Fruit fly (Drosophila melanogaster) whole organism, embryonic: Measurements from ENCODE around the gene EMC3.

Experiments used
- Atf3 ChIP-seq: fragments of 200-800 bp; sonication (Bioruptor generic); optimal IDR thresholded peaks from 3 replicates; lab custom pipeline; 2016; ENCODE audit warnings: missing biosample characterization, missing genetic modification characterization
- B-H2 ChIP-seq: fragments of 200-800 bp; sonication (Bioruptor generic); optimal IDR thresholded peaks from 2 replicates; lab custom pipeline; 2018; ENCODE audit warnings: missing biosample characterization, mild to moderate bottlenecking, missing genetic modification characterization
- CG12942 ChIP-seq: fragments of 200-800 bp; sonication (Bioruptor generic); optimal IDR thresholded peaks from 3 replicates; lab custom pipeline; 2016; ENCODE audit warnings: missing biosample characterization, missing genetic modification characterization
- CG15011 ChIP-seq: fragments of 200-800 bp; sonication (Bioruptor generic); optimal IDR thresholded peaks from 3 replicates; lab custom pipeline; 2018; ENCODE audit warnings: missing biosample characterization, mild to moderate bottlenecking, missing genetic modification characterization
- CG15269 ChIP-seq: fragments of 200-800 bp; sonication (Bioruptor generic); optimal IDR thresholded peaks from 2 replicates; lab custom pipeline; 2018; ENCODE audit warnings: missing biosample characterization, mild to moderate bottlenecking, missing genetic modification characterization, moderate library complexity
- CG1603 ChIP-seq: fragments of 200-800 bp; sonication (Bioruptor generic); optimal IDR thresholded peaks from 2 replicates; lab custom pipeline; 2019; ENCODE audit warnings: missing biosample characterization, mild to moderate bottlenecking, missing genetic modification characterization, moderate library complexity
- CG17385 ChIP-seq: fragments of 200-800 bp; sonication (Bioruptor generic); optimal IDR thresholded peaks from 3 replicates; lab custom pipeline; 2018; ENCODE audit warnings: missing biosample characterization, mild to moderate bottlenecking, missing genetic modification characterization
- CG2678 ChIP-seq: fragments of 200-800 bp; sonication (Bioruptor generic); optimal IDR thresholded peaks from 3 replicates; lab custom pipeline; 2019; ENCODE audit warnings: missing biosample characterization, mild to moderate bottlenecking, missing genetic modification characterization, moderate library complexity
- CG2889 ChIP-seq: fragments of 200-800 bp; sonication (Bioruptor generic); IDR thresholded peaks from 3 replicates; pipeline ENCODE4 v1.3.6; 2022; ENCODE audit warnings: missing biosample characterization, missing genetic modification characterization
- CG5180 ChIP-seq: fragments of 200-800 bp; sonication (Bioruptor generic); optimal IDR thresholded peaks from 3 replicates; lab custom pipeline; 2017; ENCODE audit warnings: missing biosample characterization, missing genetic modification characterization, mild to moderate bottlenecking, moderate library complexity, missing genetic modification reagents
- CG6765 ChIP-seq: fragments of 200-800 bp; sonication (Bioruptor generic); optimal IDR thresholded peaks from 3 replicates; lab custom pipeline; 2017; ENCODE audit warnings: missing biosample characterization, mild to moderate bottlenecking, missing genetic modification characterization
- CG7357 ChIP-seq: fragments of 200-800 bp; sonication (Bioruptor generic); IDR thresholded peaks from 3 replicates; pipeline ENCODE4 v1.3.6; 2022; ENCODE audit warnings: missing biosample characterization, missing genetic modification characterization
- CG7987 ChIP-seq: fragments of 200-800 bp; sonication (Bioruptor generic); optimal IDR thresholded peaks from 2 replicates; lab custom pipeline; 2018; ENCODE audit warnings: missing biosample characterization, mild to moderate bottlenecking, missing genetic modification characterization, moderate library complexity
- CkIIα-i1 ChIP-seq: fragments of 200-800 bp; sonication (Bioruptor generic); IDR thresholded peaks from 2 replicates; pipeline ENCODE4 v1.3.6; 2022; ENCODE audit warnings: missing biosample characterization, missing genetic modification characterization
- Fer3 ChIP-seq: fragments of 200-800 bp; sonication (Bioruptor generic); optimal IDR thresholded peaks from 2 replicates; lab custom pipeline; 2018; ENCODE audit warnings: missing biosample characterization, mild to moderate bottlenecking, missing genetic modification characterization, moderate library complexity
- Gsc ChIP-seq: fragments of 200-800 bp; sonication (Bioruptor generic); IDR thresholded peaks from 2 replicates; pipeline ENCODE4 v1.3.6; 2022; ENCODE audit warnings: missing biosample characterization, missing genetic modification characterization
- Gug ChIP-seq: fragments of 200-800 bp; sonication (Bioruptor generic); IDR thresholded peaks from 4 replicates; pipeline ENCODE4 v1.3.6; 2022; ENCODE audit warnings: missing biosample characterization, missing genetic modification characterization
- Hsf ChIP-seq: fragments of 200-800 bp; sonication (Bioruptor generic); optimal IDR thresholded peaks from 3 replicates; lab custom pipeline; 2016; ENCODE audit warnings: missing biosample characterization, missing genetic modification characterization
- Lhr ChIP-seq: fragments of 200-800 bp; sonication (Bioruptor generic); optimal IDR thresholded peaks from 3 replicates; lab custom pipeline; 2017; ENCODE audit warnings: mild to moderate bottlenecking, missing biosample characterization, missing genetic modification reagents, missing genetic modification characterization
- Lim3 ChIP-seq: fragments of 200-800 bp; sonication (Bioruptor generic); IDR thresholded peaks from 2 replicates; pipeline ENCODE4 v1.3.6; 2022; ENCODE audit warnings: missing biosample characterization, missing genetic modification characterization
- Med ChIP-seq: fragments of 200-800 bp; sonication (Bioruptor generic); peaks from one replicate; lab custom pipeline; 2016; ENCODE audit warnings: missing biosample characterization, missing genetic modification characterization, mild to moderate bottlenecking, inconsistent platforms, moderate library complexity
- NfI ChIP-seq: fragments of 200-800 bp; sonication (Bioruptor generic); optimal IDR thresholded peaks from 3 replicates; lab custom pipeline; 2018; ENCODE audit warnings: missing biosample characterization, mild to moderate bottlenecking, missing genetic modification characterization, moderate library complexity
- Oaz ChIP-seq: fragments of 200-800 bp; sonication (Bioruptor generic); IDR thresholded peaks from 2 replicates; pipeline ENCODE4 v1.3.6; 2022; ENCODE audit warnings: missing biosample characterization, missing genetic modification characterization
- Optix ChIP-seq: fragments of 200-800 bp; sonication (Bioruptor generic); IDR thresholded peaks from 3 replicates; pipeline ENCODE4 v1.3.6; 2022; ENCODE audit warnings: missing biosample characterization, missing genetic modification characterization
- PHDP ChIP-seq: fragments of 200-800 bp; sonication (Bioruptor generic); optimal IDR thresholded peaks from 3 replicates; lab custom pipeline; 2018; ENCODE audit warnings: missing biosample characterization, mild to moderate bottlenecking, missing genetic modification characterization, moderate library complexity
- ash1 ChIP-seq: fragments of 200-800 bp; sonication (Bioruptor generic); optimal IDR thresholded peaks from 2 replicates; lab custom pipeline; 2018; ENCODE audit warnings: missing biosample characterization, mild to moderate bottlenecking, missing genetic modification characterization
- bbx ChIP-seq: fragments of 200-800 bp; sonication (Bioruptor generic); IDR thresholded peaks from 2 replicates; pipeline ENCODE4 v1.3.6; 2022; ENCODE audit warnings: missing biosample characterization, missing genetic modification characterization; ENCODE audit not compliant: partially characterized antibody
- bcd ChIP-seq: fragments of 200-800 bp; sonication (Bioruptor generic); optimal IDR thresholded peaks from 2 replicates; lab custom pipeline; 2017; ENCODE audit warnings: missing biosample characterization, mild to moderate bottlenecking, missing genetic modification characterization
- chif ChIP-seq, 2 experiments: fragments of 200-800 bp; sonication (Bioruptor generic); optimal IDR thresholded peaks; 3 replicates each; lab custom pipeline; 2016; ENCODE audit warnings: missing biosample characterization in 2 of 2, missing genetic modification characterization in 2 of 2
- chinmo ChIP-seq: fragments of 200-800 bp; sonication (Bioruptor generic); IDR thresholded peaks from 4 replicates; pipeline ENCODE4 v1.3.6; 2022; ENCODE audit warnings: missing biosample characterization, missing genetic modification characterization; ENCODE audit not compliant: partially characterized antibody
- corto ChIP-seq: fragments of 200-800 bp; sonication (Bioruptor generic); optimal IDR thresholded peaks from 2 replicates; lab custom pipeline; 2016; ENCODE audit warnings: missing biosample characterization, mild to moderate bottlenecking, missing genetic modification characterization, moderate library complexity
- danr ChIP-seq: fragments of 200-800 bp; sonication (Bioruptor generic); IDR thresholded peaks from 2 replicates; pipeline ENCODE4 v1.3.6; 2022; ENCODE audit warnings: missing biosample characterization, missing genetic modification characterization
- disco-r ChIP-seq: fragments of 200-800 bp; sonication (Bioruptor generic); optimal IDR thresholded peaks from 2 replicates; lab custom pipeline; 2016; ENCODE audit warnings: missing biosample characterization, missing genetic modification characterization
- dm ChIP-seq: fragments of 200-800 bp; sonication (Bioruptor generic); optimal IDR thresholded peaks from 3 replicates; lab custom pipeline; 2016; ENCODE audit warnings: missing biosample characterization, missing genetic modification characterization
- dmrt11E ChIP-seq: fragments of 200-800 bp; sonication (Bioruptor generic); optimal IDR thresholded peaks from 3 replicates; lab custom pipeline; 2018; ENCODE audit warnings: missing biosample characterization, mild to moderate bottlenecking, missing genetic modification characterization, moderate library complexity
- emc ChIP-seq: fragments of 200-800 bp; sonication (Bioruptor generic); optimal IDR thresholded peaks from 2 replicates; lab custom pipeline; 2016; ENCODE audit warnings: missing biosample characterization, missing genetic modification characterization
- gem ChIP-seq: fragments of 200-800 bp; sonication (Bioruptor generic); optimal IDR thresholded peaks from 2 replicates; lab custom pipeline; 2019; ENCODE audit warnings: missing biosample characterization, mild to moderate bottlenecking, missing genetic modification characterization, moderate library complexity
- gsb ChIP-seq: fragments of 200-800 bp; sonication (Bioruptor generic); IDR thresholded peaks from 2 replicates; pipeline ENCODE4 v1.3.6; 2022; ENCODE audit warnings: missing biosample characterization, missing genetic modification characterization
- kah ChIP-seq: fragments of 200-800 bp; sonication (Bioruptor generic); optimal IDR thresholded peaks from 2 replicates; lab custom pipeline; 2018; ENCODE audit warnings: missing biosample characterization, mild to moderate bottlenecking, missing genetic modification characterization
- lbe ChIP-seq: fragments of 200-800 bp; sonication (Bioruptor generic); optimal IDR thresholded peaks from 2 replicates; lab custom pipeline; 2016; ENCODE audit warnings: missing biosample characterization, mild to moderate bottlenecking, missing genetic modification characterization
- nerfin-2 ChIP-seq: fragments of 200-800 bp; sonication (Bioruptor generic); IDR thresholded peaks from 2 replicates; pipeline ENCODE4 v1.3.6; 2022; ENCODE audit warnings: missing biosample characterization, missing genetic modification characterization; ENCODE audit not compliant: partially characterized antibody
- onecut ChIP-seq: fragments of 200-800 bp; sonication (Bioruptor generic); IDR thresholded peaks from 2 replicates; pipeline ENCODE4 v1.3.6; 2022; ENCODE audit warnings: missing biosample characterization, missing genetic modification characterization
- otp ChIP-seq: fragments of 200-800 bp; sonication (Bioruptor generic); IDR thresholded peaks from 3 replicates; pipeline ENCODE4, ENCODE4 v1.3.6; 2022; ENCODE audit warnings: missing biosample characterization, missing genetic modification characterization
- pum ChIP-seq: fragments of 200-800 bp; sonication (Bioruptor generic); optimal IDR thresholded peaks from 2 replicates; lab custom pipeline; 2016; ENCODE audit warnings: missing biosample characterization, missing genetic modification characterization
- sd ChIP-seq: fragments of 200-800 bp; sonication (Bioruptor generic); optimal IDR thresholded peaks from 3 replicates; lab custom pipeline; 2018; ENCODE audit warnings: missing biosample characterization, mild to moderate bottlenecking, missing genetic modification characterization, moderate library complexity
- seq ChIP-seq: fragments of 200-800 bp; sonication (Bioruptor generic); IDR thresholded peaks from 2 replicates; pipeline ENCODE4 v1.3.6; 2022; ENCODE audit warnings: missing biosample characterization, missing genetic modification characterization
- sima ChIP-seq: fragments of 200-800 bp; sonication (Bioruptor generic); optimal IDR thresholded peaks from 2 replicates; lab custom pipeline; 2016; ENCODE audit warnings: missing biosample characterization, missing genetic modification characterization
- so ChIP-seq: fragments of 200-800 bp; sonication (Bioruptor generic); IDR thresholded peaks from 3 replicates; pipeline ENCODE4 v1.3.6; 2022; ENCODE audit warnings: missing biosample characterization, missing genetic modification characterization
- tio ChIP-seq: fragments of 200-800 bp; sonication (Bioruptor generic); optimal IDR thresholded peaks from 2 replicates; lab custom pipeline; 2017; ENCODE audit warnings: missing biosample characterization, missing genetic modification characterization, inconsistent platforms
- toy ChIP-seq: fragments of 200-800 bp; sonication (Bioruptor generic); IDR thresholded peaks from 2 replicates; pipeline ENCODE4 v1.3.6; 2022; ENCODE audit warnings: missing biosample characterization, missing genetic modification characterization
- zen ChIP-seq: fragments of 200-800 bp; sonication (Bioruptor generic); optimal IDR thresholded peaks from 3 replicates; lab custom pipeline; 2018; ENCODE audit warnings: missing biosample characterization, mild to moderate bottlenecking, missing genetic modification characterization, moderate library complexity

The EMC3 gene

dm6 chr2L:10767597-10768188 is 35.5 kb upstream of the EMC3 start, which contains the start of gene Ubc2 (continued):
- TF ChIP-seq zen (tag; lab: Kevin White, UChicago) (no peak), CG1603 (tag; lab: Kevin White, UChicago) (peak; percentile 69), CG15269 (no peak), PHDP (tag; lab: Kevin White, UChicago) (peak; percentile 29), corto (no peak), gem (tag; lab: Kevin White, UChicago) (no peak), pum (peak; percentile 13), CG17385 (GFP tag; lab: Kevin White, UChicago) (no peak), Lhr (GFP tag; lab: Kevin White, UChicago) (peak; percentile 48), so (GFP tag; lab: Robert Waterston, UW) (0 out of 3 replicates have a peak, but pooled peaks have one; percentile 32), CG12942 (GFP tag; lab: Kevin White, UChicago) (no peak), Lim3 (GFP tag; lab: Robert Waterston, UW) (no peak), CG2678 (no peak), Atf3 (no peak), gsb (GFP tag; lab: Robert Waterston, UW) (no peak), chif (GFP tag; optimal IDR thresholded peaks at IDR 0.05; lab: Kevin White, UChicago) (no peak), chinmo (0 out of 4 replicates have a peak, but pooled peaks have one; percentile 7), Hsf (GFP tag; lab: Kevin White, UChicago) (peak; percentile 34), danr (GFP tag; lab: Robert Waterston, UW) (no peak), nerfin-2 (peak; percentile 77), CkIIα-i1 (GFP tag; lab: Robert Waterston, UW) (no peak), Gsc (no peak), dmrt11E (tag; lab: Kevin White, UChicago) (no peak), CG7357 (GFP tag; lab: Robert Waterston, UW) (no peak), CG15011 (GFP tag; lab: Kevin White, UChicago) (no peak), sd (no peak), Fer3 (tag; lab: Kevin White, UChicago) (no peak), B-H2 (GFP tag; lab: Kevin White, UChicago) (no peak), CG6765 (no peak), Gug (GFP tag; lab: Robert Waterston, UW) (no peak), lbe (no peak), Optix (no peak), ash1 (no peak), disco-r (GFP tag; lab: Kevin White, UChicago) (no peak), onecut (GFP tag; lab: Robert Waterston, UW) (no peak), bcd (GFP tag; lab: Kevin White, UChicago) (no peak), toy (GFP tag; lab: Robert Waterston, UW) (no peak), otp (GFP tag; lab: Robert Waterston, UW) (no peak), Med (peak; percentile 93), sima (GFP tag; lab: Kevin White, UChicago) (no peak), CG2889 (GFP tag; lab: Robert Waterston, UW) (no peak), CG7987 (GFP tag; lab: Kevin White, UChicago) (peak; percentile 13), bbx (GFP tag; lab: Robert Waterston, UW) (peak; percentile 79), CG5180 (GFP tag; lab: Kevin White, UChicago) (no peak), Oaz (no peak), tio (GFP tag; lab: Kevin White, UChicago) (no peak), NfI (GFP tag; lab: Kevin White, UChicago) (peak; percentile 11), emc (GFP tag; lab: Kevin White, UChicago) (no peak), dm (GFP tag; lab: Kevin White, UChicago) (peak; percentile 47), kah (GFP tag; lab: Kevin White, UChicago) (no peak), seq (GFP tag; lab: Robert Waterston, UW) (0 out of 2 replicates have a peak, but pooled peaks have one; percentile 7)
